Fruit fly (Drosophila melanogaster): ENCODE data around the gene CG42594.

Gene CG42594

DNA sequence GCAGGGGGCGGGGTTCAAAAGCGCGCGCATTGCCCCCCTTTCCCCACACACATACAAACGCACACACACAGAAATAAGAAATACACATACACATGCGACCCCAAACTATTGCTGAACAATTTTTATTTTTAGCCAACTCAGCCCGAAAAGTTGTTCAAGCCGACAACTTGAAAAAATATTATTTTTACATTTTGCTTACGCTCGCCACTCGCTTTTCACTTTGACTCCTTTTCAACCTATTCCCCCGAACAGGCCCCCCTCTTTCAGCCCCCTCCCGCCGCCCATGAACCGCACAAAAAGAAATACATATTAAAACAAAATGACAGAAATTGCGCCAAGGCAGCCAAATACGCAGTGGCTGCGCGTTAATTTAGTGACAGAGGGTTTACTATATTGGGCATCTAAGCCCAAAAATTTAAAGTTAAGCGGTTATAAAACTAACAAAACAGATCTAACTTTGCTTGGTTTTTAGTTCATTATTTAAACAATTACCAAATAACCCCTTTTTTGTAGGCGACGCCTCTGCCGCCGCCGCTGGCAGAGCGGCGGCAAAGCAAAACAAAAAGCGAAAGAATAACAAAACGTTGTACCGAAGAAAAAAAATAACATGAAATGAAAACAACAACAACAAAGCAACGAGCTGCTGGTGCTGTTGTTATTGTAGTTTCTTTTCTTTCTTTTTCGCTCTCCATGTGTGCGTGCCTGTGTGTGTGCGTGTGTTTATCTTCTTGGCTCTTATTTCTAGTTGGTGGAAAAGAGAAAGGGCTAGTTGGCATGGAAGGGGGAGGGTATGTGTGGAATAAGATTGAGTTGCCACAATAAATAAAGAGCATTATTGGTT lies 69.5 kb downstream of the CG42594 start (continued):
- TF ChIP-seq Abd-B (GFP tag; optimal IDR thresholded peaks at IDR 0.05), result peak; percentile 100
- no peak for TF ChIP-seq hth (optimal IDR thresholded peaks at IDR 0.05)
- peak; percentile 100 for TF ChIP-seq shn (GFP tag; optimal IDR thresholded peaks at IDR 0.05)
- peak; percentile 99 for TF ChIP-seq disco-r (GFP tag; optimal IDR thresholded peaks at IDR 0.05)
- peak; percentile 99 for TF ChIP-seq Poxn (GFP tag; IDR thresholded peaks at IDR 0.05)
- peak; percentile 100 for TF ChIP-seq ATbp (GFP tag; optimal IDR thresholded peaks at IDR 0.05)
- TF ChIP-seq Deaf1 (tag; optimal IDR thresholded peaks at IDR 0.05), result peak; percentile 92
- TF ChIP-seq sim (GFP tag; IDR thresholded peaks at IDR 0.05), result peak; percentile 99
- TF ChIP-seq pita (GFP tag; optimal IDR thresholded peaks at IDR 0.05), result no peak
- peak; percentile 100 for TF ChIP-seq Sox102F (GFP tag; optimal IDR thresholded peaks at IDR 0.05)
- peak; percentile 96 for TF ChIP-seq CG15514 (GFP tag; optimal IDR thresholded peaks at IDR 0.05)
- peak; percentile 100 for TF ChIP-seq CG11695 (GFP tag; IDR thresholded peaks at IDR 0.05)
- peak; percentile 100 for TF ChIP-seq seq (GFP tag; IDR thresholded peaks at IDR 0.05)
- peak; percentile 99 for TF ChIP-seq corto (GFP tag; optimal IDR thresholded peaks at IDR 0.05)
- no peak for TF ChIP-seq CG16813 (GFP tag; IDR thresholded peaks at IDR 0.05; ENCODE audit: partially characterized antibody)
- peak; percentile 100 for TF ChIP-seq Med (GFP tag)
- peak; percentile 99 for TF ChIP-seq CG31224 (GFP tag; IDR thresholded peaks at IDR 0.05)
- TF ChIP-seq CG1602 (GFP tag; optimal IDR thresholded peaks at IDR 0.05), result peak; percentile 100
- TF ChIP-seq CG32767 (GFP tag; IDR thresholded peaks at IDR 0.05), result peak; percentile 100
- TF ChIP-seq sens-2 (GFP tag; IDR thresholded peaks at IDR 0.05), result peak; percentile 100
- TF ChIP-seq croc (GFP tag; conservative IDR thresholded peaks at IDR 0.05), result peak; percentile 100
- peak; percentile 14; the same call in 1 of the 2 replicates for TF ChIP-seq amos (GFP tag; IDR thresholded peaks at IDR 0.05; ENCODE audit: partially characterized antibody)
- peak; percentile 100 for TF ChIP-seq dpn (GFP tag; optimal IDR thresholded peaks at IDR 0.05)
- TF ChIP-seq jing (GFP tag; optimal IDR thresholded peaks at IDR 0.05), result peak; percentile 99
- TF ChIP-seq peb (GFP tag; IDR thresholded peaks at IDR 0.05), result peak; percentile 99
- TF ChIP-seq CG17361 (GFP tag; IDR thresholded peaks at IDR 0.05), result peak; percentile 100
- peak; percentile 100 for TF ChIP-seq Dbx (GFP tag; IDR thresholded peaks at IDR 0.05)
- TF ChIP-seq br (optimal IDR thresholded peaks at IDR 0.05), result no peak
- TF ChIP-seq Vsx1 (GFP tag; optimal IDR thresholded peaks at IDR 0.05), result peak; percentile 99
- peak; percentile 13; the same call in 1 of the 2 replicates for TF ChIP-seq inv (GFP tag; IDR thresholded peaks at IDR 0.05; ENCODE audit: partially characterized antibody)
- TF ChIP-seq gt (GFP tag; IDR thresholded peaks at IDR 0.05), result peak; percentile 99
- peak; percentile 99 for TF ChIP-seq B-H2 (GFP tag; optimal IDR thresholded peaks at IDR 0.05)
- peak; percentile 100 for TF ChIP-seq crc (GFP tag; optimal IDR thresholded peaks at IDR 0.05)
- TF ChIP-seq H15 (GFP tag; IDR thresholded peaks at IDR 0.05), result peak; percentile 100
- peak; percentile 100 for TF ChIP-seq CG33213 (GFP tag; optimal IDR thresholded peaks at IDR 0.05)
- peak; percentile 100 for TF ChIP-seq CG15011 (GFP tag; optimal IDR thresholded peaks at IDR 0.05)
- peak; percentile 95 for TF ChIP-seq CG3163 (GFP tag; optimal IDR thresholded peaks at IDR 0.05)
- TF ChIP-seq CG4328 (GFP tag; optimal IDR thresholded peaks at IDR 0.05), result peak; percentile 99
- TF ChIP-seq nerfin-1 (tag; optimal IDR thresholded peaks at IDR 0.05), result peak; percentile 99
- TF ChIP-seq CG7786 (GFP tag; optimal IDR thresholded peaks at IDR 0.05), result peak; percentile 100
- peak; percentile 99 for TF ChIP-seq CG16863 (GFP tag; optimal IDR thresholded peaks at IDR 0.05)
- peak; percentile 100 for TF ChIP-seq Dip3 (GFP tag; optimal IDR thresholded peaks at IDR 0.05)
- TF ChIP-seq CG12769 (tag; optimal IDR thresholded peaks at IDR 0.05), result peak; percentile 99
- peak; percentile 100 for TF ChIP-seq CG10366 (GFP tag; IDR thresholded peaks at IDR 0.05)
- peak; percentile 100 for TF ChIP-seq CG2120 (GFP tag; optimal IDR thresholded peaks at IDR 0.05)
- TF ChIP-seq Hsf (GFP tag; optimal IDR thresholded peaks at IDR 0.05), result peak; percentile 100
- TF ChIP-seq CG7357 (GFP tag; IDR thresholded peaks at IDR 0.05), result peak; percentile 99
- TF ChIP-seq CG11560 (tag; IDR thresholded peaks at IDR 0.05), result peak; percentile 96
- TF ChIP-seq Asciz (GFP tag; optimal IDR thresholded peaks at IDR 0.05), result peak; percentile 100
- TF ChIP-seq ap (GFP tag; IDR thresholded peaks at IDR 0.05), result peak; percentile 99

Measured in whole organism, embryonic.